Worm (Caenorhabditis elegans): ENCODE results near the gene nspd-4.

nspd-4 gene

DNA sequence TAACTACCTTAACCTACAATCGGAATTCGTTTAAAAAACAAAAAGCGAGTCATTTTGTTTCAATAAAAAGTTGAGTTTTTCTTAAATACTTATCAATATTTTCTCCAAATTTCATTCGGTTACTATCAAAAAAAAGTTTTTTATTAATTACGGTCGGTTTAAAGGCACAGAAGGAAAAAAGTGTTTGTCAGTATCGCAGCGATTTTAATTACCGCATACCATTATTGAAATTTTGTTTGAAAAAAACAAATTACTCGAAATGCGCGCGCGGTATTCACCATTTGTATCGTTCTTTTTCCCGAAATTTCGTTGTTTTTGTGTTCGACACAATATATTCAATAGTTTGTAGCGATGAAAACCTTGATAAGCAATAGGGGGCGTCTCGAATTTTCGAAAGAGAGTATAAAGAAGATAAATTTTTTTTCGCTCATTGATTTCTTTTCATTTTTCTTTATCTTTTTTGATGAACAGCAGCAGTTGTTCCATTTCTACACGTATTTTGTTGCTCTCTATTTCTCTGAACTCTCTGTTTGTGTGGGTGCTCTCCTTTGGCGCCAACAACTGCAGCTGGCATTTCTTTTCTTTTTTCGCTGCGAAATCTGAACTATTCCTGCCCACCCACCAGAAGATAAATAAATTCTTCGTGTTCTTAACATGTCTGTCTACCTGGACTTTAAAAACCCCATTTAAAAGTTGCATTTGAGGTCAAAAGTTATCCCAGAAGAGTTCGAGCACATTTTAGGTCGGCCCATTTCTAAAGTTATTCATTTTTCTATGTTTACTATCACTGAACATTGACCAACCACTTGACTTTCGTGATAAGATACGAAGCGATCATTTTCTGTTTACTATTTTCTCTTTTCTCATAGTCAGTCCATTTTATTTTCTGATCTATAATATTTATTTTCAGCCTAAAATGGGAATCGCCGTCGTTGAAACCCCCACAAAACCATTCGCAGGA is 46.4 kb downstream of the nspd-4 start, which contains the start of gene pgm-1:
TSS of gene pgm-1 (plus strand) at position 911 of the 961 bp plus-strand sequence.
- TF ChIP-seq elt-2 (tag; optimal IDR thresholded peaks at IDR 0.05) (peak; percentile 45), pqm-1 (tag; optimal IDR thresholded peaks at IDR 0.05) (no peak), unc-55 (GFP tag; optimal IDR thresholded peaks at IDR 0.05) (no peak), ceh-18 (tag; optimal IDR thresholded peaks at IDR 0.05) (peak; percentile 50), hlh-8 (tag; optimal IDR thresholded peaks at IDR 0.05) (no peak), sdc-2 (tag; optimal IDR thresholded peaks at IDR 0.05) (no peak), sox-2 (GFP tag; IDR thresholded peaks at IDR 0.05) (no peak), ceh-22 (tag; optimal IDR thresholded peaks at IDR 0.05) (no peak), ceh-24 (tag; optimal IDR thresholded peaks at IDR 0.05) (no peak), nfya-1 (tag; optimal IDR thresholded peaks at IDR 0.05) (no peak), tbx-7 (tag; optimal IDR thresholded peaks at IDR 0.05) (no peak), F13H6.1 (tag; optimal IDR thresholded peaks at IDR 0.05) (no peak), fax-1 (tag; optimal IDR thresholded peaks at IDR 0.05) (no peak)

DNA sequence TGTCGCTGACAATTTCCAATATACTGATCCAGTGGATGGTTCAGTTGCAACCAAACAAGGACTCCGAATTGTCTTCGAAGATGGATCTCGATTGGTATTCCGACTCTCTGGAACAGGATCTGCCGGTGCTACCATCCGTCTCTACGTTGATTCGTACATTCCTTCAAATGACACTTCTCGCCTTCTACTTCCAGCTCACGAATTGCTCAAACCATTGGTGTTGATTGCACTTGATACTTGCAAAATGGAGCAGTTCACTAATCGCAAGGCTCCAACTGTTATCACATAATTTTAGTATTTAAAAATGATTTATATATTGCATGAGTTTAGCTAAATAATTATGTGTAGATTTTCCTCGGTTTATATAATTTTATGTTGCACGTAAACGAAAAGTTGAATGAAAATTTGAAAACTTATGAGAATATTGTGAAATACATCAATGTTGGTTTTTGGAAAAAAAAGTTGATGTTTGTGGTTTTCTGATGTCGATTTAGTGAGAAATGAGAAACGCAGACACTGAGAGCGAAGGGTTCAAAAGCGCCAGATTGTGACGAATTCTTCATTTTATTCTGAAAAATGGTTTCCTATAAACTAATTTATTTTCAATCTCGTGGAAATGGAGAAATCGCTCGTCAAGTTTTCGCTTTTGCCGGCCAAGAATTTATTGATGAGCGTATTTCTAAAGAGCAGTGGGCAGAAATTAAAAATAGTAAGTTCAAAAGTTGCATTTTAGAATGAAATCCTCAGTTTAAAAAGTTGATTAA is 48.8 kb downstream of the nspd-4 start, which contains the start of gene gst-9:
TSS of gene gst-9 (plus strand) at position 574 of the 764 bp plus-strand sequence.
- no peak for TF ChIP-seq C08G9.2 (tag; optimal IDR thresholded peaks at IDR 0.05)
- no peak for TF ChIP-seq unc-55 (GFP tag; optimal IDR thresholded peaks at IDR 0.05)
- no peak for TF ChIP-seq pha-2 (tag; optimal IDR thresholded peaks at IDR 0.05)
- no peak for TF ChIP-seq rnt-1 (tag; optimal IDR thresholded peaks at IDR 0.05)
- no peak for TF ChIP-seq hlh-15 (tag; optimal IDR thresholded peaks at IDR 0.05)
- TF ChIP-seq T23F11.4 (GFP tag; optimal IDR thresholded peaks at IDR 0.05) = no peak
- no peak for TF ChIP-seq ceh-18 (tag; optimal IDR thresholded peaks at IDR 0.05)
- no peak for TF ChIP-seq ceh-24 (tag; optimal IDR thresholded peaks at IDR 0.05)
- TF ChIP-seq K09A11.1 (tag; optimal IDR thresholded peaks at IDR 0.05; ENCODE audit: insufficient read depth) = no peak
- no peak for TF ChIP-seq fkh-6 (tag; optimal IDR thresholded peaks at IDR 0.05)
- no peak for TF ChIP-seq ceh-9 (tag; optimal IDR thresholded peaks at IDR 0.05)
- TF ChIP-seq ceh-34 (tag; optimal IDR thresholded peaks at IDR 0.05) = no peak
- TF ChIP-seq unc-86 (tag; optimal IDR thresholded peaks at IDR 0.05) = no peak
- no peak for TF ChIP-seq ama-1 (optimal IDR thresholded peaks at IDR 0.05)
- no peak for TF ChIP-seq ttx-3 (tag; optimal IDR thresholded peaks at IDR 0.05)
- no peak for TF ChIP-seq ref-2 (tag; optimal IDR thresholded peaks at IDR 0.05)
